Worm (Caenorhabditis elegans) whole organism, L2 larva: ENCODE data around the gene srh-223.

Source experiments
- elt-3 ChIP-seq: sonication (generic microtip); optimal IDR thresholded peaks from 2 replicates; lab custom pipeline; 2017; ENCODE audit warnings: missing biosample characterization, missing genetic modification characterization
- mbf-1 ChIP-seq: sonication (generic microtip); optimal IDR thresholded peaks from 2 replicates; lab custom pipeline; 2017; ENCODE audit warnings: missing biosample characterization, missing genetic modification characterization
- nhr-12 ChIP-seq: fragments of 150-350 bp; optimal IDR thresholded peaks from 2 replicates; lab custom pipeline; 2014; ENCODE audit warnings: missing biosample characterization, missing genetic modification characterization
- skn-1 ChIP-seq: sonication (generic microtip); optimal IDR thresholded peaks from 2 replicates; lab custom pipeline; 2017; ENCODE audit warnings: missing biosample characterization, missing genetic modification characterization
- unc-39 ChIP-seq: fragments of 150-350 bp; optimal IDR thresholded peaks from 2 replicates; lab custom pipeline; 2014; ENCODE audit warnings: missing biosample characterization, missing genetic modification characterization
- ztf-11 ChIP-seq: sonication (generic microtip); optimal IDR thresholded peaks from 2 replicates; lab custom pipeline; 2017; ENCODE audit warnings: missing biosample characterization, missing genetic modification characterization

ce11 chrIV:3956705-3957104 is 25.0 kb upstream of the srh-223 start, which contains the start of gene clec-74:
- TF ChIP-seq nhr-12 (tag; lab: Kevin White, UChicago) (no peak), skn-1 (tag; lab: Kevin White, UChicago) (no peak), unc-39 (tag; lab: Kevin White, UChicago) (no peak), elt-3 (no peak), mbf-1 (no peak), ztf-11 (tag; lab: Kevin White, UChicago) (no peak)
